Worm (Caenorhabditis elegans) whole organism, early embryonic: ENCODE results near the gene F40E10.5.

Experiments
- ama-1 ChIP-seq: fragments of 150-350 bp; optimal IDR thresholded peaks from 2 replicates; lab custom pipeline; 2014
- ceh-13 ChIP-seq: fragments of 200-800 bp; sonication (Bioruptor generic); optimal IDR thresholded peaks from 2 replicates; lab custom pipeline; 2018; ENCODE audit warnings: mild to moderate bottlenecking, missing genetic modification characterization, missing compliant biosample characterization
- hmg-4 ChIP-seq: fragments of 200-800 bp; sonication (Bioruptor generic); optimal IDR thresholded peaks from 2 replicates; lab custom pipeline; 2018; ENCODE audit warnings: mild to moderate bottlenecking, missing genetic modification characterization, missing compliant biosample characterization
- hnd-1 ChIP-seq: sonication (generic microtip); optimal IDR thresholded peaks from 2 replicates; lab custom pipeline; 2016; ENCODE audit warnings: missing genetic modification characterization, missing compliant biosample characterization
- pes-1 ChIP-seq: fragments of 200-800 bp; sonication (Bioruptor generic); IDR thresholded peaks from 2 replicates; pipeline ENCODE4 v1.3.6; 2022; ENCODE audit warnings: missing genetic modification reagents, missing genetic modification characterization, missing compliant biosample characterization
- scrt-1 ChIP-seq: fragments of 200-800 bp; sonication (Bioruptor generic); IDR thresholded peaks from 2 replicates; pipeline ENCODE4 v1.3.6; 2022; ENCODE audit warnings: missing genetic modification characterization, missing compliant biosample characterization
- tbx-37 ChIP-seq: fragments of 200-800 bp; sonication (Bioruptor generic); conservative IDR thresholded peaks from 2 replicates; pipeline ENCODE4 v1.3.6; 2022; ENCODE audit warnings: missing genetic modification reagents, missing genetic modification characterization, missing compliant biosample characterization
- tra-4 ChIP-seq: sonication (generic microtip); optimal IDR thresholded peaks from 2 replicates; lab custom pipeline; 2017; ENCODE audit warnings: missing genetic modification characterization, missing compliant biosample characterization

- TF ChIP-seq ama-1 (lab: Kevin White, UChicago) (no peak), ceh-13 (GFP tag; lab: Kevin White, UChicago) (no peak), tbx-37 (no peak), tra-4 (tag; lab: Kevin White, UChicago) (no peak), hnd-1 (tag; lab: Kevin White, UChicago) (no peak), pes-1 (GFP tag; lab: Robert Waterston, UW) (no peak), hmg-4 (no peak), scrt-1 (no peak)
These were observed 41.6 kb downstream of the F40E10.5 start for ce11 chrX:14743210-14743609.
